Worm (Caenorhabditis elegans): ENCODE results near the gene srz-5.

DNA sequence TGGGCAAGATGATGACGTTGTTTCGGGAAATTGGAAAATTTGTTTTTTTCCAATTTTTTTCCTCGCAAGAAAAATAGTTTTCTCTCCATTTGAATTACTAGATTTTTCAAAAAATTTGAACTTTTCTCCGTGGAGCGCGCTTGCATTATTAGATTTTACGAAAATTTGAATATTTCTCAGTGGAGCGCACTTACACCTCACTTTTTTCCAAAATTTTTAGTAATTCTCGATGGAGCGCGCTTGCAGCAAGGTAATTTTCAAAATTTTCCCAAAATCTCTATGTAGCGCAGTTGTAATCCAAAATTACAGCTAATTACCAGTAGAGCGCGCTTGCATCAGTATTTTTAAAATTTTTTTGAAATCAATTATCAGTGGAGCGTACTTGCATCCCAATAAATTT, 40.1 kb upstream of the srz-5 start:
- TF ChIP-seq mdl-1 (tag; optimal IDR thresholded peaks at IDR 0.05) (no peak), skn-1 (tag; optimal IDR thresholded peaks at IDR 0.05) (no peak), egl-27 (tag; optimal IDR thresholded peaks at IDR 0.05) (no peak)
